Fruit fly (Drosophila melanogaster) whole organism, embryonic: ENCODE measurements around the gene CG14352.

Experiments
- Aef1 ChIP-seq: fragments of 200-800 bp; sonication (Bioruptor generic); IDR thresholded peaks from 3 replicates; pipeline ENCODE4 v1.3.6; 2022; ENCODE audit warnings: missing biosample characterization, missing genetic modification characterization
- CG10267 ChIP-seq: fragments of 200-800 bp; sonication (Bioruptor generic); optimal IDR thresholded peaks from 2 replicates; lab custom pipeline; 2018; ENCODE audit warnings: missing biosample characterization, mild to moderate bottlenecking, missing genetic modification characterization, moderate library complexity
- CG10274 ChIP-seq: fragments of 200-800 bp; sonication (Bioruptor generic); optimal IDR thresholded peaks from 3 replicates; lab custom pipeline; 2017; ENCODE audit warnings: missing biosample characterization, mild to moderate bottlenecking, missing genetic modification characterization
- CG10543 ChIP-seq: fragments of 200-800 bp; sonication (Bioruptor generic); optimal IDR thresholded peaks from 3 replicates; lab custom pipeline; 2017; ENCODE audit warnings: missing biosample characterization, mild to moderate bottlenecking, missing genetic modification characterization, moderate library complexity
- CG11247 ChIP-seq: fragments of 200-800 bp; sonication (Bioruptor generic); IDR thresholded peaks from 2 replicates; pipeline ENCODE4 v1.3.6; 2022; ENCODE audit warnings: missing biosample characterization, missing genetic modification characterization
- CG11398 ChIP-seq: fragments of 200-800 bp; sonication (Bioruptor generic); optimal IDR thresholded peaks from 2 replicates; lab custom pipeline; 2016; ENCODE audit warnings: missing biosample characterization, missing genetic modification characterization
- CG11695 ChIP-seq: fragments of 200-800 bp; sonication (Bioruptor generic); IDR thresholded peaks from 3 replicates; pipeline ENCODE4 v1.3.6; 2022; ENCODE audit warnings: missing biosample characterization, missing genetic modification characterization
- CG12942 ChIP-seq: fragments of 200-800 bp; sonication (Bioruptor generic); optimal IDR thresholded peaks from 3 replicates; lab custom pipeline; 2016; ENCODE audit warnings: missing biosample characterization, missing genetic modification characterization
- CG13424 ChIP-seq: fragments of 200-800 bp; sonication (Bioruptor generic); optimal IDR thresholded peaks from 2 replicates; lab custom pipeline; 2019; ENCODE audit warnings: missing biosample characterization, mild to moderate bottlenecking, missing genetic modification characterization, moderate library complexity
- CG15601 ChIP-seq: fragments of 200-800 bp; sonication (Bioruptor generic); optimal IDR thresholded peaks from 3 replicates; lab custom pipeline; 2019; ENCODE audit warnings: missing biosample characterization, mild to moderate bottlenecking, missing genetic modification characterization, moderate library complexity
- CG16779 ChIP-seq: fragments of 200-800 bp; sonication (Bioruptor generic); IDR thresholded peaks from 2 replicates; pipeline ENCODE4 v1.3.6; 2022; ENCODE audit warnings: missing biosample characterization, missing genetic modification characterization
- CG16815 ChIP-seq: fragments of 200-800 bp; sonication (Bioruptor generic); optimal IDR thresholded peaks from 3 replicates; lab custom pipeline; 2017; ENCODE audit warnings: missing biosample characterization, mild to moderate bottlenecking, missing genetic modification characterization
- CG17802 ChIP-seq: fragments of 200-800 bp; sonication (Bioruptor generic); optimal IDR thresholded peaks from 2 replicates; lab custom pipeline; 2018; ENCODE audit warnings: missing biosample characterization, mild to moderate bottlenecking, missing genetic modification characterization, moderate library complexity
- CG2889 ChIP-seq: fragments of 200-800 bp; sonication (Bioruptor generic); IDR thresholded peaks from 3 replicates; pipeline ENCODE4 v1.3.6; 2022; ENCODE audit warnings: missing biosample characterization, missing genetic modification characterization
- CG30020 ChIP-seq: fragments of 200-800 bp; optimal IDR thresholded peaks from 2 replicates; lab custom pipeline; 2019; ENCODE audit warnings: missing biosample characterization, mild to moderate bottlenecking, missing genetic modification characterization, moderate library complexity
- CG33213 ChIP-seq: fragments of 200-800 bp; sonication (Bioruptor generic); optimal IDR thresholded peaks from 3 replicates; lab custom pipeline; 2016; ENCODE audit warnings: missing biosample characterization, missing genetic modification characterization
- CG3726 ChIP-seq: fragments of 200-800 bp; sonication (Bioruptor generic); IDR thresholded peaks from 3 replicates; pipeline ENCODE4, ENCODE4 v1.3.6; 2022; ENCODE audit warnings: missing biosample characterization, missing genetic modification characterization
- CG43689 ChIP-seq: fragments of 200-800 bp; sonication (Bioruptor generic); IDR thresholded peaks from 2 replicates; pipeline ENCODE4 v1.3.6; 2022; ENCODE audit warnings: missing biosample characterization, missing genetic modification characterization
- CG4404 ChIP-seq: fragments of 200-800 bp; sonication (Bioruptor generic); IDR thresholded peaks from 2 replicates; pipeline ENCODE4 v1.3.6; 2022; ENCODE audit warnings: missing biosample characterization, missing genetic modification characterization
- CG4707 ChIP-seq: fragments of 200-800 bp; sonication (Bioruptor generic); optimal IDR thresholded peaks from 2 replicates; lab custom pipeline; 2018; ENCODE audit warnings: missing biosample characterization, mild to moderate bottlenecking, missing genetic modification characterization, moderate library complexity
- Dfd ChIP-seq, 2 experiments: fragments of >200 bp; optimal IDR thresholded peaks; 2 replicates each; lab custom pipeline; 2017; ENCODE audit warnings: missing biosample characterization in 2 of 2, missing genetic modification characterization in 2 of 2
- Dref ChIP-seq: fragments of 200-800 bp; sonication (Bioruptor generic); IDR thresholded peaks from 2 replicates; pipeline ENCODE4 v1.3.6; 2022; ENCODE audit warnings: missing biosample characterization, missing genetic modification characterization
- Drgx ChIP-seq: fragments of 200-800 bp; sonication (Bioruptor generic); IDR thresholded peaks from 2 replicates; pipeline ENCODE4 v1.3.6; 2022; ENCODE audit warnings: missing biosample characterization, missing genetic modification characterization
- Fer1 ChIP-seq: fragments of 200-800 bp; sonication (Bioruptor generic); optimal IDR thresholded peaks from 2 replicates; lab custom pipeline; 2017; ENCODE audit warnings: missing biosample characterization, mild to moderate bottlenecking, missing genetic modification characterization
- Gug ChIP-seq: fragments of 200-800 bp; sonication (Bioruptor generic); IDR thresholded peaks from 4 replicates; pipeline ENCODE4 v1.3.6; 2022; ENCODE audit warnings: missing biosample characterization, missing genetic modification characterization
- HLH4C ChIP-seq: fragments of 200-800 bp; sonication (Bioruptor generic); IDR thresholded peaks from 3 replicates; pipeline ENCODE4 v1.3.6; 2022; ENCODE audit warnings: missing biosample characterization, missing genetic modification characterization; ENCODE audit not compliant: partially characterized antibody
- Hsf ChIP-seq: fragments of 200-800 bp; sonication (Bioruptor generic); optimal IDR thresholded peaks from 3 replicates; lab custom pipeline; 2016; ENCODE audit warnings: missing biosample characterization, missing genetic modification characterization
- abd-A ChIP-seq: fragments of 200-800 bp; sonication (Bioruptor generic); optimal IDR thresholded peaks from 3 replicates; lab custom pipeline; 2019; ENCODE audit warnings: missing biosample characterization, mild to moderate bottlenecking, missing genetic modification characterization, moderate library complexity
- ac ChIP-seq: fragments of 200-800 bp; sonication (Bioruptor generic); optimal IDR thresholded peaks from 3 replicates; lab custom pipeline; 2017; ENCODE audit warnings: missing biosample characterization, mild to moderate bottlenecking, missing genetic modification characterization
- amos ChIP-seq: fragments of 200-800 bp; sonication (Bioruptor generic); IDR thresholded peaks from 2 replicates; pipeline ENCODE4 v1.3.6; 2022; ENCODE audit warnings: missing biosample characterization, missing genetic modification characterization; ENCODE audit not compliant: partially characterized antibody
- aop ChIP-seq: fragments of 200-800 bp; sonication (Bioruptor generic); IDR thresholded peaks from 2 replicates; pipeline ENCODE4 v1.3.6; 2022; ENCODE audit warnings: missing biosample characterization, missing genetic modification characterization
- ase ChIP-seq: fragments of 200-800 bp; sonication (Bioruptor generic); IDR thresholded peaks from 3 replicates; pipeline ENCODE4 v1.3.6; 2022; ENCODE audit warnings: missing biosample characterization, missing genetic modification characterization
- bbx ChIP-seq: fragments of 200-800 bp; sonication (Bioruptor generic); IDR thresholded peaks from 2 replicates; pipeline ENCODE4 v1.3.6; 2022; ENCODE audit warnings: missing biosample characterization, missing genetic modification characterization; ENCODE audit not compliant: partially characterized antibody
- chn ChIP-seq: fragments of 200-800 bp; sonication (Bioruptor generic); optimal IDR thresholded peaks from 2 replicates; lab custom pipeline; 2016; ENCODE audit warnings: missing biosample characterization, missing genetic modification characterization
- ci ChIP-seq: fragments of 200-800 bp; sonication (Bioruptor generic); IDR thresholded peaks from 3 replicates; pipeline ENCODE4 v1.3.6; 2022; ENCODE audit warnings: missing biosample characterization, missing genetic modification characterization
- crc ChIP-seq: fragments of 200-800 bp; sonication (Bioruptor generic); optimal IDR thresholded peaks from 2 replicates; lab custom pipeline; 2016; ENCODE audit warnings: missing biosample characterization, missing genetic modification characterization
- danr ChIP-seq: fragments of 200-800 bp; sonication (Bioruptor generic); IDR thresholded peaks from 2 replicates; pipeline ENCODE4 v1.3.6; 2022; ENCODE audit warnings: missing biosample characterization, missing genetic modification characterization
- dati ChIP-seq: fragments of 200-800 bp; sonication (Bioruptor generic); IDR thresholded peaks from 2 replicates; pipeline ENCODE4 v1.3.6; 2022; ENCODE audit warnings: missing biosample characterization, missing genetic modification characterization
- dm ChIP-seq: fragments of 200-800 bp; sonication (Bioruptor generic); optimal IDR thresholded peaks from 3 replicates; lab custom pipeline; 2016; ENCODE audit warnings: missing biosample characterization, missing genetic modification characterization
- ems ChIP-seq: fragments of 200-800 bp; sonication (Bioruptor generic); optimal IDR thresholded peaks from 3 replicates; lab custom pipeline; 2016; ENCODE audit warnings: missing biosample characterization, missing genetic modification characterization
- esg ChIP-seq: fragments of 200-800 bp; sonication (Bioruptor generic); conservative IDR thresholded peaks from 2 replicates; pipeline ENCODE4 v1.3.6; 2022; ENCODE audit warnings: missing biosample characterization, missing genetic modification characterization
- fu2 ChIP-seq: fragments of 200-800 bp; sonication (Bioruptor generic); optimal IDR thresholded peaks from 2 replicates; lab custom pipeline; 2016; ENCODE audit warnings: missing biosample characterization, missing genetic modification characterization
- gfzf ChIP-seq: fragments of 200-800 bp; sonication (Bioruptor generic); optimal IDR thresholded peaks from 2 replicates; lab custom pipeline; 2016; ENCODE audit warnings: missing biosample characterization, mild to moderate bottlenecking, missing genetic modification characterization, moderate library complexity
- hth ChIP-seq: fragments of >200 bp; optimal IDR thresholded peaks from 2 replicates; lab custom pipeline; 2017; ENCODE audit warnings: inconsistent platforms
- kay ChIP-seq: fragments of 200-800 bp; sonication (Bioruptor generic); optimal IDR thresholded peaks from 2 replicates; lab custom pipeline; 2016; ENCODE audit warnings: missing biosample characterization, missing genetic modification characterization
- lbe ChIP-seq: fragments of 200-800 bp; sonication (Bioruptor generic); optimal IDR thresholded peaks from 2 replicates; lab custom pipeline; 2016; ENCODE audit warnings: missing biosample characterization, mild to moderate bottlenecking, missing genetic modification characterization
- lilli ChIP-seq: fragments of 200-800 bp; sonication (Bioruptor generic); optimal IDR thresholded peaks from 3 replicates; lab custom pipeline; 2016; ENCODE audit warnings: missing biosample characterization, missing genetic modification characterization
- org-1 ChIP-seq: fragments of 200-800 bp; sonication (Bioruptor generic); optimal IDR thresholded peaks from 2 replicates; lab custom pipeline; 2017; ENCODE audit warnings: missing biosample characterization, missing genetic modification characterization
- pzg ChIP-seq: fragments of 200-800 bp; sonication (Bioruptor generic); optimal IDR thresholded peaks from 3 replicates; lab custom pipeline; 2018; ENCODE audit warnings: missing biosample characterization, mild to moderate bottlenecking, missing genetic modification characterization, moderate library complexity
- stc ChIP-seq: fragments of 200-800 bp; sonication (Bioruptor generic); IDR thresholded peaks from 2 replicates; pipeline ENCODE4 v1.3.6; 2022; ENCODE audit warnings: missing biosample characterization, missing genetic modification characterization
- ttk ChIP-seq: fragments of 200-800 bp; sonication (Bioruptor generic); IDR thresholded peaks from 2 replicates; pipeline ENCODE4 v2.1.2; 2022; ENCODE audit warnings: missing biosample characterization, missing genetic modification characterization
- tx ChIP-seq: fragments of 200-800 bp; sonication (Bioruptor generic); optimal IDR thresholded peaks from 2 replicates; lab custom pipeline; 2016; ENCODE audit warnings: missing biosample characterization, missing genetic modification characterization

CG14352 gene

dm6 chr2L:1615753-1616152 is 4.5 kb downstream of the CG14352 start (continued):
- TF ChIP-seq Dref: no peak
- TF ChIP-seq CG16779: no peak
- TF ChIP-seq dm: peak; percentile 15
- peak; percentile 27 for TF ChIP-seq CG15601 (tag; lab: Kevin White, UChicago)
- no peak for TF ChIP-seq kay
- peak; percentile 14 for TF ChIP-seq crc
- no peak for TF ChIP-seq bbx
- TF ChIP-seq ase (GFP tag; lab: Robert Waterston, UW): peak; percentile 39; the same call in 1 of the 3 replicates
- no peak for TF ChIP-seq CG10543
- peak; percentile 46 for TF ChIP-seq org-1 (GFP tag; lab: Kevin White, UChicago)
- no peak for TF ChIP-seq gfzf (GFP tag; lab: Kevin White, UChicago)
- TF ChIP-seq CG10274 (GFP tag; lab: Kevin White, UChicago): no peak
- TF ChIP-seq CG4707 (GFP tag; lab: Kevin White, UChicago): peak; percentile 18
- TF ChIP-seq CG13424 (tag; lab: Kevin White, UChicago): peak; percentile 63
- peak; percentile 50; the same call in 2 of the 4 replicates for TF ChIP-seq Gug
- TF ChIP-seq Dfd (GFP tag; optimal IDR thresholded peaks at IDR 0.05; lab: Kevin White, UChicago): no peak
- peak; percentile 61 for TF ChIP-seq Aef1
- TF ChIP-seq CG11695 (GFP tag; lab: Robert Waterston, UW): 0 out of 3 replicates have a peak, but pooled peaks have one; percentile 52
- TF ChIP-seq CG2889 (GFP tag; lab: Robert Waterston, UW): no peak
- TF ChIP-seq abd-A (tag; lab: Kevin White, UChicago): peak; percentile 26
- TF ChIP-seq CG33213 (GFP tag; lab: Kevin White, UChicago): peak; percentile 38
- TF ChIP-seq Drgx (GFP tag; lab: Robert Waterston, UW): 0 out of 2 replicates have a peak, but pooled peaks have one; percentile 31
- TF ChIP-seq lbe: no peak
- peak; percentile 26 for TF ChIP-seq CG17802
- peak; percentile 64 for TF ChIP-seq stc (GFP tag; lab: Robert Waterston, UW)
- no peak for TF ChIP-seq pzg (GFP tag; lab: Kevin White, UChicago)
- TF ChIP-seq hth: no peak
- TF ChIP-seq ci (GFP tag; lab: Robert Waterston, UW): peak; percentile 82
- TF ChIP-seq CG11247 (GFP tag; lab: Robert Waterston, UW): peak; percentile 42; the same call in 1 of the 2 replicates
- TF ChIP-seq danr (GFP tag; lab: Robert Waterston, UW): 0 out of 2 replicates have a peak, but pooled peaks have one; percentile 19
- no peak for TF ChIP-seq CG4404 (GFP tag; lab: Robert Waterston, UW)
- TF ChIP-seq chn: peak; percentile 26
- no peak for TF ChIP-seq amos (GFP tag; lab: Robert Waterston, UW)
- TF ChIP-seq CG43689 (GFP tag; lab: Robert Waterston, UW): 0 out of 2 replicates have a peak, but pooled peaks have one; percentile 22
- TF ChIP-seq CG16815 (GFP tag; lab: Kevin White, UChicago): peak; percentile 7
- TF ChIP-seq ac (GFP tag; lab: Kevin White, UChicago): no peak
- peak; percentile 85 for TF ChIP-seq Fer1 (GFP tag; lab: Kevin White, UChicago)
- TF ChIP-seq lilli (GFP tag; lab: Kevin White, UChicago): peak; percentile 64
- TF ChIP-seq CG10267 (tag; lab: Kevin White, UChicago): peak; percentile 49
- no peak for TF ChIP-seq CG11398 (GFP tag; lab: Kevin White, UChicago)
- peak; percentile 52 for TF ChIP-seq esg (GFP tag; lab: Robert Waterston, UW)
- peak; percentile 61 for TF ChIP-seq ttk (GFP tag; lab: Robert Waterston, UW)
- TF ChIP-seq ems (GFP tag; lab: Kevin White, UChicago): peak; percentile 40
- peak; percentile 40 for TF ChIP-seq Hsf (GFP tag; lab: Kevin White, UChicago)
- no peak for TF ChIP-seq aop (GFP tag; lab: Robert Waterston, UW)
- no peak for TF ChIP-seq dati
- no peak for TF ChIP-seq CG3726 (GFP tag; lab: Robert Waterston, UW)
- TF ChIP-seq HLH4C (GFP tag; lab: Robert Waterston, UW): no peak
- peak; percentile 9 for TF ChIP-seq CG12942 (GFP tag; lab: Kevin White, UChicago)
- TF ChIP-seq tx (GFP tag; lab: Kevin White, UChicago): peak; percentile 23
- TF ChIP-seq fu2 (GFP tag; lab: Kevin White, UChicago): peak; percentile 19
- no peak for TF ChIP-seq CG30020 (tag; lab: Kevin White, UChicago)
